Worm (Caenorhabditis elegans): ENCODE data around the gene sid-2.

- TF ChIP-seq ceh-13 (GFP tag; optimal IDR thresholded peaks at IDR 0.05) = no peak
- no peak for TF ChIP-seq hmg-4 (GFP tag; optimal IDR thresholded peaks at IDR 0.05)
- no peak for TF ChIP-seq sea-1 (GFP tag; conservative IDR thresholded peaks at IDR 0.05)
- TF ChIP-seq scrt-1 (GFP tag; IDR thresholded peaks at IDR 0.05) = no peak
- TF ChIP-seq tbx-11 (GFP tag; IDR thresholded peaks at IDR 0.05) = no peak
- no peak for TF ChIP-seq ama-1 (optimal IDR thresholded peaks at IDR 0.05)
- TF ChIP-seq F13C5.2 (tag; optimal IDR thresholded peaks at IDR 0.05) = no peak
Observed at ce11 chrIII:13692555-13692954, 13.3 kb downstream of the sid-2 start, which contains the start of gene cyn-2.

Measured in whole organism, early embryonic.